Fruit fly (Drosophila melanogaster): Measurements from ENCODE around the gene CG11694.

The CG11694 gene

dm6 chr3R:8264302-8265080 is 47.4 kb downstream of the CG11694 start, which contains the start of the genes RPA1 and Mcm2 (continued):
- TF ChIP-seq Bdp1 (GFP tag; optimal IDR thresholded peaks at IDR 0.05) (no peak), sens-2 (GFP tag; IDR thresholded peaks at IDR 0.05) (peak; percentile 56; the same call in 1 of the 2 replicates), CG11093 (GFP tag; IDR thresholded peaks at IDR 0.05) (0 out of 3 replicates have a peak, but pooled peaks have one; percentile 64), cato (GFP tag; optimal IDR thresholded peaks at IDR 0.05; ENCODE audit: borderline replicate concordance) (peak; percentile 47), Ravus (GFP tag; IDR thresholded peaks at IDR 0.05) (no peak), Blimp-1 (GFP tag; optimal IDR thresholded peaks at IDR 0.05) (peak; percentile 50), HLHmδ (GFP tag; optimal IDR thresholded peaks at IDR 0.05) (peak; percentile 43), Hand (GFP tag; optimal IDR thresholded peaks at IDR 0.05) (no peak), Xbp1 (GFP tag; optimal IDR thresholded peaks at IDR 0.05) (peak; percentile 88), nerfin-1 (tag; optimal IDR thresholded peaks at IDR 0.05) (peak; percentile 64), CG6272 (GFP tag; IDR thresholded peaks at IDR 0.05) (peak; percentile 79), tup (GFP tag; optimal IDR thresholded peaks at IDR 0.05) (peak; percentile 33), MBD-R2 (GFP tag; IDR thresholded peaks at IDR 0.05) (peak; percentile 78), CkIIα-i1 (GFP tag; IDR thresholded peaks at IDR 0.05) (no peak), psq (GFP tag; optimal IDR thresholded peaks at IDR 0.05) (peak; percentile 38), Lpt (GFP tag; optimal IDR thresholded peaks at IDR 0.05) (no peak), CG15269 (tag; optimal IDR thresholded peaks at IDR 0.05) (peak; percentile 78), CG4730 (GFP tag; IDR thresholded peaks at IDR 0.05) (peak; percentile 49), Hr78 (GFP tag; optimal IDR thresholded peaks at IDR 0.05) (no peak), sisA (GFP tag; IDR thresholded peaks at IDR 0.05) (peak; percentile 86), Sin3A (optimal IDR thresholded peaks at IDR 0.05) (no peak), fru (optimal IDR thresholded peaks at IDR 0.05) (no peak), CG10267 (tag; optimal IDR thresholded peaks at IDR 0.05) (peak; percentile 86), hkb (optimal IDR thresholded peaks at IDR 0.05) (no peak), hkb (GFP tag; IDR thresholded peaks at IDR 0.05) (no peak; the same call in 1 of the 2 replicates), her (GFP tag; optimal IDR thresholded peaks at IDR 0.05) (no peak), onecut (GFP tag; IDR thresholded peaks at IDR 0.05) (peak; percentile 44), wor (GFP tag; IDR thresholded peaks at IDR 0.05) (peak; percentile 47; the same call in 1 of the 2 replicates), gsb (GFP tag; IDR thresholded peaks at IDR 0.05) (0 out of 2 replicates have a peak, but pooled peaks have one; percentile 19), CG13624 (GFP tag; optimal IDR thresholded peaks at IDR 0.05) (peak; percentile 15), CG10366 (GFP tag; IDR thresholded peaks at IDR 0.05) (peak; percentile 71), shn (GFP tag; optimal IDR thresholded peaks at IDR 0.05) (peak; percentile 34), rib (GFP tag; IDR thresholded peaks at IDR 0.05) (peak; percentile 14; the same call in 1 of the 2 replicates), CG34376 (GFP tag; optimal IDR thresholded peaks at IDR 0.05) (no peak), CG33557 (GFP tag; optimal IDR thresholded peaks at IDR 0.05) (peak; percentile 76), CG8478 (optimal IDR thresholded peaks at IDR 0.05) (no peak), CG34224 (GFP tag; IDR thresholded peaks at IDR 0.05; ENCODE audit: partially characterized antibody) (no peak), CG18764 (GFP tag; optimal IDR thresholded peaks at IDR 0.05) (peak; percentile 66), Rx (GFP tag; IDR thresholded peaks at IDR 0.05) (peak; percentile 48; the same call in 1 of the 2 replicates), Stat92E (GFP tag; optimal IDR thresholded peaks at IDR 0.05) (no peak), CG31441 (GFP tag; IDR thresholded peaks at IDR 0.05) (peak; percentile 88), PHDP (tag; optimal IDR thresholded peaks at IDR 0.05) (no peak), CG7963 (GFP tag; IDR thresholded peaks at IDR 0.05; ENCODE audit: partially characterized antibody) (no peak), CG2712 (tag; optimal IDR thresholded peaks at IDR 0.05) (peak; percentile 83), jing (GFP tag; optimal IDR thresholded peaks at IDR 0.05) (no peak), CG4424 (GFP tag; optimal IDR thresholded peaks at IDR 0.05) (peak; percentile 84), ems (GFP tag; optimal IDR thresholded peaks at IDR 0.05) (no peak), fd96Cb (tag; optimal IDR thresholded peaks at IDR 0.05) (peak; percentile 63), ci (GFP tag; IDR thresholded peaks at IDR 0.05) (peak; percentile 69), CG3065 (GFP tag; optimal IDR thresholded peaks at IDR 0.05) (no peak)

Data from whole organism, embryonic.